Fruit fly (Drosophila melanogaster) ovary, adult (tissue): ENCODE data around the gene TTLL1A.
A peak's percentile ranks its signal among the peaks of the same experiment; 100 is the strongest.

Source experiments
- CG17801 ChIP-seq: fragments of 200-800 bp; optimal IDR thresholded peaks from 2 replicates; lab custom pipeline; 2019; ENCODE audit warnings: missing biosample characterization, mild to moderate bottlenecking, missing genetic modification characterization, moderate library complexity; ENCODE audit not compliant: partially characterized antibody

Gene TTLL1A

DNA sequence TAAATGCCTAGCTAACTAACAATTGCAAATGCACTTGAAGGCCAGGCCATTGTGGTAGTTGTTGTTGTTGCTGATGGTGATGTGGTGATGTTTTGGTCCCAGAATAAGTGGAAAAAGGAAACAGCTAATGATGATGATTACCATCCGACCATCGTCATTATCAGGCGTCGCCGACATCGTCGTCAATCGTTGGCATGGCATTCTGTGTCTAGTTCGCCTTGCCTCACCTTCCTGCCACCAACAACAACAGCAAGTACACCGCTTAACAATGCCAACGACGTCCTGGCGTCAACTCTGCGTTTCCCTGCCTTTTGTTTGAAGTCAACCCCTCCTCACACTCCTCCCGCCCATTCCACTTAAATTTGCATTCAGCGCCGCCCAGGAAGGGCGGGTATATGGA, 24.8 kb downstream of the TTLL1A start:
- TF ChIP-seq CG17801 (GFP tag; lab: Kevin White, UChicago) = no peak

- TF ChIP-seq CG17801 (GFP tag; lab: Kevin White, UChicago) = no peak
Observed at dm6 chrX:17176542-17176941, 25.9 kb downstream of the TTLL1A start.

DNA sequence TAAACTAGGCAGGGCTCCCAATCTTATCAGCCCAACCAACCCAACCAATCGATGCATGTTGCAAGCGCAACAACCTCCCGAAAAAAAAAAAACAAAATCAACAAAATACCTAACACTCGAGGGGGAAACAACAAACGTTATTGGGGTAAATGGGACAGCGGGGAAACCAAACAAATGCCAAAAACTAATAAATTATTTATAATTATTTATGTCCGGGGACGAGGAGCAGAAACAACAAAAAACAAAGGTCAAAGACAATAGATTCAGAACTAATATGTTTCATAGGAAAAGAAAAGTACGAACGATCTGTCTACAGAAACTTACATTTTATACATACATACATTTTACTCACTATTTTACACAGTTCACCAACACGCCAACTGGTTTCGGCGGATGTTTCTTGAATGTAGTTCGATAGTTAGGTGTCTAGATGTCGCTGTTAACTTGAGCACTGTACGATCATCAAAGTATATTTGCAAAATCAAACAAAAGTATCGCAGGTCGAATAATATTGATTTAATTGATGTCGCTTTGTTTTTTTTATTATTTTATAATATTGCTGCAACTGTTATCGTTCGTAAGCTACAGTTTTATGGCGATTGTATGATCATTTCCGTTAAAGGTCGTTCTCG, 26.7 kb downstream of the TTLL1A start:
- TF ChIP-seq CG17801 (GFP tag; lab: Kevin White, UChicago) = no peak

DNA sequence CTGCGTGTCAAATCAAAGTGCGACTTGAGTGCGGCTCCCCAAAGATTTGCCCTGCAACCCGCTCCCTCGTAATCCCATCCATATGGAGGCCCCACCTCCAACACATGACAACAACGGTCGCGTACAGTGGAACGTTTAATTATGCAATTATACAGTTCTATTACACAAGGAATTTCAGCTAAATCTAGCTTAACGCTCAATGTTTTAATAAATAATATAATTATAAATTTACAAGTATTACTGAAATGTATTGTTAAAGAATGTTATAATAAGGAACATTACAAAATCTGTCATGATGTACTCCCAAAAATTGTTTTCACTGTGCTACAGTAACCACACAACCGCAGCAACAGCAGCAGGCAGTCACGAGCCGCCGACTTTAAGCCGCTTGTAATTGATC, 28.3 kb downstream of the TTLL1A start:
- TF ChIP-seq CG17801 (GFP tag; lab: Kevin White, UChicago) = no peak

DNA sequence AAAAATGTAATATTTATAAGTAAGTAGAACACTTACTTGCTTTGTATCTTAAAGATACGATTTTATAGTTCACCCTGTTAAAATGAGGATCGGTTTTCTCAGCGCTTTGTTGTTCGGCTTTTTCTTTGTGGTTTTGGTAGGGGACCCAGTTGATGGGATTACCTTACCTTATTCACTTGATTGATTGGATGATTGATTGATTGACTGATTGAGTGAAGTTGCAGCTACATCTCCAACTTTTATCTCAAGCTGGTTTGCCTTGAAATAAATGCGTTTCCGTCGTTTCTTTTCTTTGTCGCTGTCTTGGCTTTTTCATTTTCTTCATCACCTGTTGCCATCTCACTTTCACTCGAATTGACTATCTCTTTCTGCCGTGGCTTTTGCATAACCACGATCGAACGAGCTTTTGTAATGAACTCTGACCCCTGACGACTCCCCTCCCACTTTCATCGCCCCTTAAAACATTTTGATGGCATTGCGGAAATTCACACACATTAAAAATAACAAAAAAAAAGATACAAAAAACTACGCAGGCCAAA, 29.6 kb downstream of the TTLL1A start:
- no peak for TF ChIP-seq CG17801 (GFP tag; lab: Kevin White, UChicago)

dm6 chrX:17172123-17172522, 30.3 kb downstream of the TTLL1A start:
- TF ChIP-seq CG17801 (GFP tag; lab: Kevin White, UChicago) = no peak

dm6 chrX:17170484-17170944, 31.9 kb downstream of the TTLL1A start:
- TF ChIP-seq CG17801 (GFP tag; lab: Kevin White, UChicago) = peak; percentile 10

DNA sequence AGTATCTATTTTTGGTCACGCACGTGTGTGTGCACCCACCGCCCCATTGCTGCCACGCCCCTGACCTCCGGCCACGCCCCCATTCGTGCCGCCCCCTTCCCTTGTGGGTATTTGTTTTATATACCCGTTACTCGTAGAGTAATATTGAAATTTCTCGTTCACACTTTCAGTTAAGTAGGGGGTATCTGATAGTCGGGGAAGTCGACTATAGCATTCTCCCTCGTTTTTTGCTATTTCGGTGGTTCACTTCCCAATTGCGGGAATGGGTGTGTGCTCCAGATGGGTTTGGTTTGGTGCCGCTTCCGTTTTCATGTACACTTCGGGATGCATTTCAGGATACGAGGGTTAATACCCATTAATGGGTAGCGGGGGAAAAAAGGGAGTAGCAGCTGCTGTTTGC, 35.1 kb downstream of the TTLL1A start:
- TF ChIP-seq CG17801 (GFP tag; lab: Kevin White, UChicago) = no peak

DNA sequence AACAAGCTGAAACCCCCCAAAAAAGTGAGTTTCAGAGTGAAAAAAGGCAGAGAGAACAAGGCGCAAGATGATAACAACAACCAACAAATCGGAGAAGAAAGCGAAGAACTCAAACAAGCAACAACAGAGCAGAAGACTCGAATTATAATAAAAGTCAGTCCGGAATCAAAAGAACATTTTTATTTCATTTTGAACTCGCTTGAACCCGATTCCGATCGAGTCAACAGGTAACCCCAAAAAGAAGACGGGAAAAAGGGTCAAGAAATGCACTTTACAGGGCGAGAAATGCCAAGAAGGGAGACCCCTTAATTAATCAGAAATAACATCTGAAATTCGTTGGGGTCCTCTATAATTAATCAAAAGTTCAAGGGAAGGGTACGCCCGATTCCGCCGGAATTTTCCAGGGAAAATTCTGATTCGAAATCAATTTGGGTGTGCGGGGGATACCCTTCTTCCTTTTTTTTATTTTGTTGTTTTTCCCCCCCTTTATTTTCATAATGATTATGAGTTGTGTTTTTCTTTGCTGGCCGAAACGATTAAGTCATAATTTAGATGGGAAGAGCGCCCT, 39.9 kb downstream of the TTLL1A start:
- no peak for TF ChIP-seq CG17801 (GFP tag; lab: Kevin White, UChicago)

DNA sequence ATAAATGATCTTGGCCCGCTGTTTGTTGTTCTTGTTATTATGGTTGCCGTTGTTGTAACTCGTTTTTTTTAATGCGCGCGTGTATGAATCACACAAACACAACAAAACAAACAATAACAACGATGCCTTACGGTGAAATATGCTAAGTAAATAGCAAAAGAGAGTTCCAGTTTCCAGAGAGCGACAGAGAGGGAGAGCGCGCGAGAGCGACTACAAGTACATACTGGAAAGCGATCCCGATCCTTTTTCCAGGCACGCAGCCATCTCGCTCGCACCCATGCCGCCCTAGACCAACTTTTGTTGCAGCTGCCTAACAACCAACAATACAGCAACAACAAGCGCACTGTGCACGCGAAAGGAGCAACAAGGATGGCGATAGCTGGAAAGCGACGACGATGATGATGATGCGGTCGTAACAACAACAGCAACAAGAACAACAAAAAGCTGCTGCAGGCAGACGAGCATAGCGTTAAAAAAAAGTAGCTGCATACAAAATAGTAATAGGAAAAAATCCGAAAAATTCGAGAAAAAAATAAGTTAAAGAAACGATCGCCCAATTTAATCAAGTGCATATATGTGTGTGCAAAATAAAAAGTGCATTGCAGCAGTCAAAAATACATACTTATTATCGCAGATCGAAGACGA, 41.9 kb downstream of the TTLL1A start:
- TF ChIP-seq CG17801 (GFP tag; lab: Kevin White, UChicago) = no peak

- no peak for TF ChIP-seq CG17801 (GFP tag; lab: Kevin White, UChicago)
Observed at dm6 chrX:17159819-17160218, 42.6 kb downstream of the TTLL1A start, which contains the start of gene baz. baz (plus strand) TSS chrX:17160006.

- no peak for TF ChIP-seq CG17801 (GFP tag; lab: Kevin White, UChicago)
Observed at dm6 chrX:17159116-17159515, 43.3 kb downstream of the TTLL1A start, which contains the start of gene xmas. xmas (minus strand) TSS chrX:17159306.
